Fruit fly (Drosophila melanogaster) whole organism, wandering third instar larva: ENCODE measurements around the gene CG9356.

Experiments
- CG32264 ChIP-seq: fragments of 200-800 bp; sonication (Bioruptor generic); optimal IDR thresholded peaks from 2 replicates; lab custom pipeline; 2016; ENCODE audit warnings: missing biosample characterization, missing genetic modification characterization
- CG9705 ChIP-seq: fragments of 200-800 bp; sonication (Bioruptor generic); optimal IDR thresholded peaks from 2 replicates; lab custom pipeline; 2018; ENCODE audit warnings: missing biosample characterization, mild to moderate bottlenecking, missing genetic modification characterization
- CrebA ChIP-seq: fragments of 200-800 bp; sonication (Bioruptor generic); optimal IDR thresholded peaks from 2 replicates; lab custom pipeline; 2016; ENCODE audit warnings: missing biosample characterization, mild to moderate bottlenecking, missing genetic modification characterization, borderline replicate concordance
- Dfd ChIP-seq: fragments of >200 bp; optimal IDR thresholded peaks from 2 replicates; lab custom pipeline; 2017; ENCODE audit warnings: missing biosample characterization, missing genetic modification characterization
- Dif ChIP-seq: fragments of 200-275, 200-300 bp; sonication (Bioruptor generic); optimal IDR thresholded peaks from 2 replicates; lab custom pipeline; 2018; ENCODE audit warnings: missing biosample characterization, missing genetic modification characterization; ENCODE audit not compliant: partially characterized antibody
- HLH106 ChIP-seq: fragments of 200-800 bp; optimal IDR thresholded peaks from 3 replicates; lab custom pipeline; 2019; ENCODE audit warnings: missing biosample characterization, mild to moderate bottlenecking, missing genetic modification characterization, moderate library complexity
- Hr78 ChIP-seq: fragments of >200 bp; optimal IDR thresholded peaks from 2 replicates; lab custom pipeline; 2017; ENCODE audit warnings: missing biosample characterization, missing genetic modification characterization
- Hr83 ChIP-seq: fragments of 200-300 bp; sonication (Bioruptor generic); optimal IDR thresholded peaks from 2 replicates; lab custom pipeline; 2016; ENCODE audit warnings: missing biosample characterization, mild to moderate bottlenecking, missing genetic modification characterization, moderate library complexity; ENCODE audit not compliant: poor library complexity, severe bottlenecking
- Jra ChIP-seq: sonication (Bioruptor generic); optimal IDR thresholded peaks from 2 replicates; lab custom pipeline; 2016; ENCODE audit warnings: missing biosample characterization, missing genetic modification characterization
- Mio ChIP-seq: sonication (Bioruptor generic); optimal IDR thresholded peaks from 2 replicates; lab custom pipeline; 2016; ENCODE audit warnings: missing biosample characterization, missing genetic modification characterization
- Myc ChIP-seq: fragments of >200 bp; optimal IDR thresholded peaks from 2 replicates; lab custom pipeline; 2017
- N ChIP-seq: fragments of >200 bp; optimal IDR thresholded peaks from 2 replicates; lab custom pipeline; 2018; ENCODE audit warnings: missing biosample characterization, missing external identifiers, missing genetic modification characterization
- OdsH ChIP-seq: fragments of 200-800 bp; sonication (Bioruptor generic); optimal IDR thresholded peaks from 2 replicates; lab custom pipeline; 2016; ENCODE audit warnings: missing biosample characterization, mild to moderate bottlenecking, missing genetic modification characterization
- Rel ChIP-seq, 2 experiments: fragments of 200-800 bp; sonication (Bioruptor generic) in 1 of 2; optimal IDR thresholded peaks; 2 replicates in 1 of 2; 3 replicates in 1 of 2; lab custom pipeline; 2016 to 2019; ENCODE audit warnings: mild to moderate bottlenecking in 2 of 2, missing biosample characterization in 2 of 2, missing genetic modification characterization in 2 of 2, moderate library complexity in 1 of 2
- Vsx2 ChIP-seq: fragments of 200-300, 225-300 bp; sonication (Bioruptor generic); optimal IDR thresholded peaks from 2 replicates; lab custom pipeline; 2018; ENCODE audit warnings: missing biosample characterization, missing genetic modification characterization; ENCODE audit not compliant: partially characterized antibody
- brk ChIP-seq: fragments of 200-800 bp; sonication (Bioruptor generic); optimal IDR thresholded peaks from 2 replicates; lab custom pipeline; 2016; ENCODE audit warnings: missing biosample characterization, mild to moderate bottlenecking, missing genetic modification characterization
- dl ChIP-seq, 2 experiments: fragments of 175-275, 200-275 bp in 1 of 2; fragments of 200-275 bp in 1 of 2; sonication (Bioruptor generic); optimal IDR thresholded peaks; lab custom pipeline; 2018; ENCODE audit warnings: mild to moderate bottlenecking in 2 of 2, missing biosample characterization in 2 of 2, missing genetic modification characterization in 2 of 2, moderate library complexity in 2 of 2; ENCODE audit not compliant: partially characterized antibody in 2 of 2, insufficient read depth in 1 of 2
- dmrt93B ChIP-seq: fragments of 200-800 bp; sonication (Bioruptor generic); optimal IDR thresholded peaks from 2 replicates; lab custom pipeline; 2018; ENCODE audit warnings: missing biosample characterization, mild to moderate bottlenecking, missing genetic modification characterization
- ey ChIP-seq: fragments of 200-800 bp; sonication (Bioruptor generic); optimal IDR thresholded peaks from 2 replicates; lab custom pipeline; 2016; ENCODE audit warnings: missing biosample characterization, missing genetic modification characterization
- foxo ChIP-seq, 2 experiments: fragments of 200-800 bp; sonication (Bioruptor generic); optimal IDR thresholded peaks; 2 replicates in 1 of 2; 3 replicates in 1 of 2; lab custom pipeline; 2016 to 2017; ENCODE audit warnings: missing biosample characterization in 2 of 2, missing genetic modification characterization in 2 of 2
- fru ChIP-seq: fragments of 200-800 bp; sonication (Bioruptor generic); optimal IDR thresholded peaks from 3 replicates; lab custom pipeline; 2016; ENCODE audit warnings: missing biosample characterization, mild to moderate bottlenecking, missing genetic modification characterization
- h ChIP-seq: fragments of 200-800 bp; sonication (Bioruptor generic); optimal IDR thresholded peaks from 3 replicates; lab custom pipeline; 2016; ENCODE audit warnings: missing biosample characterization, mild to moderate bottlenecking, missing genetic modification characterization
- lola ChIP-seq: fragments of >200 bp; optimal IDR thresholded peaks from 2 replicates; lab custom pipeline; 2017; ENCODE audit warnings: missing biosample characterization, missing genetic modification characterization
- pan ChIP-seq: fragments of >200 bp; optimal IDR thresholded peaks from 2 replicates; lab custom pipeline; 2017
- psq ChIP-seq: fragments of 200-800 bp; sonication (Bioruptor generic); optimal IDR thresholded peaks from 3 replicates; lab custom pipeline; 2017; ENCODE audit warnings: missing biosample characterization, mild to moderate bottlenecking, missing genetic modification characterization, moderate library complexity
- rgr ChIP-seq: fragments of 200-800 bp; sonication (Bioruptor generic); optimal IDR thresholded peaks from 3 replicates; lab custom pipeline; 2016; ENCODE audit warnings: missing biosample characterization, mild to moderate bottlenecking, missing genetic modification characterization
- sage ChIP-seq: fragments of 200-800 bp; sonication (Bioruptor generic); optimal IDR thresholded peaks from 2 replicates; lab custom pipeline; 2016; ENCODE audit warnings: missing biosample characterization, mild to moderate bottlenecking, missing genetic modification characterization
- tai ChIP-seq: sonication (Bioruptor generic); optimal IDR thresholded peaks from 2 replicates; lab custom pipeline; 2016; ENCODE audit warnings: missing biosample characterization, missing genetic modification characterization
- usp ChIP-seq: fragments of >200 bp; optimal IDR thresholded peaks from 2 replicates; lab custom pipeline; 2017; ENCODE audit warnings: missing biosample characterization, missing genetic modification characterization
- woc ChIP-seq: sonication (Bioruptor generic); optimal IDR thresholded peaks from 2 replicates; lab custom pipeline; 2016; ENCODE audit warnings: missing biosample characterization, mild to moderate bottlenecking, missing genetic modification characterization

Gene CG9356

dm6 chr3R:9427328-9427727 is 23.3 kb upstream of the CG9356 start:
- no peak for TF ChIP-seq Rel (GFP tag; optimal IDR thresholded peaks at IDR 0.05; lab: Kevin White, UChicago)
- TF ChIP-seq Rel (tag; optimal IDR thresholded peaks at IDR 0.05; lab: Kevin White, UChicago) = no peak
- no peak for TF ChIP-seq usp (GFP tag; lab: Kevin White, UChicago)
- TF ChIP-seq Myc (lab: Kevin White, UChicago) = no peak
- no peak for TF ChIP-seq Mio (GFP tag; lab: Kevin White, UChicago)
- TF ChIP-seq pan (lab: Kevin White, UChicago) = no peak
- TF ChIP-seq dl (GFP tag; optimal IDR thresholded peaks at IDR 0.05; lab: Kevin White, UChicago; ENCODE audit: insufficient read depth in 1 of 2, partially characterized antibody in 2 of 2) = no peak
- TF ChIP-seq, all 38 proteins: peak for 0

dm6 chr3R:9424061-9424665 is 20.1 kb upstream of the CG9356 start:
- TF ChIP-seq CG32264 = no peak
- no peak for TF ChIP-seq h (GFP tag; lab: Kevin White, UChicago)
- no peak for TF ChIP-seq Rel (GFP tag; optimal IDR thresholded peaks at IDR 0.05; lab: Kevin White, UChicago)
- peak; percentile 31 for TF ChIP-seq Rel (tag; optimal IDR thresholded peaks at IDR 0.05; lab: Kevin White, UChicago)
- TF ChIP-seq N = no peak

dm6 chr3R:9422338-9422737 is 18.3 kb upstream of the CG9356 start:
- no peak for TF ChIP-seq brk (GFP tag; lab: Kevin White, UChicago)
- TF ChIP-seq HLH106 = no peak
- no peak for TF ChIP-seq Dfd (GFP tag; lab: Kevin White, UChicago)
- no peak for TF ChIP-seq Rel (GFP tag; optimal IDR thresholded peaks at IDR 0.05; lab: Kevin White, UChicago)
- no peak for TF ChIP-seq Rel (tag; optimal IDR thresholded peaks at IDR 0.05; lab: Kevin White, UChicago)
- TF ChIP-seq, all 38 proteins: peak for 0

- no peak for TF ChIP-seq OdsH (GFP tag; lab: Kevin White, UChicago)
- TF ChIP-seq foxo (GFP tag; optimal IDR thresholded peaks at IDR 0.05; lab: Kevin White, UChicago) = peak in 1 of 2 experiments; percentile 19
- no peak for TF ChIP-seq Hr78 (GFP tag; lab: Kevin White, UChicago)
- TF ChIP-seq Vsx2 = no peak
- TF ChIP-seq psq (GFP tag; lab: Kevin White, UChicago) = peak; percentile 2
- TF ChIP-seq dmrt93B (GFP tag; lab: Kevin White, UChicago) = no peak
- no peak for TF ChIP-seq woc (GFP tag; lab: Kevin White, UChicago)
- no peak for TF ChIP-seq tai (GFP tag; lab: Kevin White, UChicago)
- TF ChIP-seq Rel (GFP tag; optimal IDR thresholded peaks at IDR 0.05; lab: Kevin White, UChicago) = no peak
- TF ChIP-seq Rel (tag; optimal IDR thresholded peaks at IDR 0.05; lab: Kevin White, UChicago) = no peak
- TF ChIP-seq ey (GFP tag; lab: Kevin White, UChicago) = no peak
- no peak for TF ChIP-seq Jra (GFP tag; lab: Kevin White, UChicago)
- no peak for TF ChIP-seq CG9705 (GFP tag; lab: Kevin White, UChicago)
- TF ChIP-seq Myc (lab: Kevin White, UChicago) = no peak
- TF ChIP-seq fru = no peak
- no peak for TF ChIP-seq Dif (GFP tag; lab: Kevin White, UChicago)
- TF ChIP-seq lola (GFP tag; lab: Kevin White, UChicago) = no peak
- TF ChIP-seq CG32264 = no peak
- TF ChIP-seq, all 38 proteins: peak for 2
These were observed 16.6 kb upstream of the CG9356 start for dm6 chr3R:9420439-9421234.

dm6 chr3R:9419300-9419652 is 15.2 kb upstream of the CG9356 start:
- TF ChIP-seq sage (GFP tag; lab: Kevin White, UChicago) (peak; percentile 59), CG32264 (peak; percentile 11), Rel (GFP tag; optimal IDR thresholded peaks at IDR 0.05; lab: Kevin White, UChicago) (peak; percentile 63), Rel (tag; optimal IDR thresholded peaks at IDR 0.05; lab: Kevin White, UChicago) (no peak), Hr83 (GFP tag; lab: Kevin White, UChicago) (peak; percentile 66), dl (GFP tag; optimal IDR thresholded peaks at IDR 0.05; lab: Kevin White, UChicago; ENCODE audit: insufficient read depth in 1 of 2, partially characterized antibody in 2 of 2) (peak; percentile 95 to 98), psq (GFP tag; lab: Kevin White, UChicago) (peak; percentile 58), Hr78 (GFP tag; lab: Kevin White, UChicago) (no peak), fru (no peak), Vsx2 (peak; percentile 93), Dif (GFP tag; lab: Kevin White, UChicago) (peak; percentile 99), h (GFP tag; lab: Kevin White, UChicago) (peak; percentile 51), rgr (GFP tag; lab: Kevin White, UChicago) (peak; percentile 45), N (no peak), CrebA (GFP tag; lab: Kevin White, UChicago) (peak; percentile 81)
- TF ChIP-seq, all 38 proteins: peak for 11
